Fruit fly (Drosophila melanogaster) whole organism, embryonic: ENCODE results near the gene Ass.
A peak's percentile ranks its signal among the peaks of the same experiment; 100 is the strongest.

Experiments
- CG10321 ChIP-seq: fragments of 200-800 bp; sonication (Bioruptor generic); IDR thresholded peaks from 2 replicates; pipeline ENCODE4 v1.3.6; 2022; ENCODE audit warnings: missing biosample characterization, missing genetic modification characterization
- CG10979 ChIP-seq: fragments of 200-800 bp; sonication (Bioruptor generic); optimal IDR thresholded peaks from 2 replicates; lab custom pipeline; 2018; ENCODE audit warnings: missing biosample characterization, mild to moderate bottlenecking, missing genetic modification characterization, moderate library complexity
- CG11085 ChIP-seq: fragments of 200-800 bp; sonication (Bioruptor generic); IDR thresholded peaks from 2 replicates; pipeline ENCODE4 v1.3.6; 2022; ENCODE audit warnings: missing biosample characterization, missing genetic modification characterization
- CG11247 ChIP-seq: fragments of 200-800 bp; sonication (Bioruptor generic); IDR thresholded peaks from 2 replicates; pipeline ENCODE4 v1.3.6; 2022; ENCODE audit warnings: missing biosample characterization, missing genetic modification characterization
- CG11504 ChIP-seq: fragments of 200-800 bp; sonication (Bioruptor generic); optimal IDR thresholded peaks from 3 replicates; lab custom pipeline; 2019; ENCODE audit warnings: missing biosample characterization, mild to moderate bottlenecking, missing genetic modification characterization, moderate library complexity
- CG11560 ChIP-seq: fragments of 200-800 bp; sonication (Bioruptor generic); IDR thresholded peaks from 3 replicates; pipeline ENCODE4 v1.3.6; 2022; ENCODE audit warnings: missing biosample characterization, missing genetic modification characterization
- CG11696 ChIP-seq: fragments of 200-800 bp; sonication (Bioruptor generic); IDR thresholded peaks from 2 replicates; pipeline ENCODE4 v1.3.6; 2022; ENCODE audit warnings: missing biosample characterization, missing genetic modification characterization
- CG12104 ChIP-seq: fragments of 200-800 bp; sonication (Bioruptor generic); optimal IDR thresholded peaks from 3 replicates; lab custom pipeline; 2016; ENCODE audit warnings: missing biosample characterization, missing genetic modification characterization
- CG12942 ChIP-seq: fragments of 200-800 bp; sonication (Bioruptor generic); optimal IDR thresholded peaks from 3 replicates; lab custom pipeline; 2016; ENCODE audit warnings: missing biosample characterization, missing genetic modification characterization
- CG13894 ChIP-seq: fragments of 200-800 bp; sonication (Bioruptor generic); optimal IDR thresholded peaks from 3 replicates; lab custom pipeline; 2018; ENCODE audit warnings: missing biosample characterization, mild to moderate bottlenecking, missing genetic modification characterization, moderate library complexity
- CG15073 ChIP-seq: fragments of 200-800 bp; sonication (Bioruptor generic); optimal IDR thresholded peaks from 2 replicates; lab custom pipeline; 2016; ENCODE audit warnings: missing biosample characterization, missing genetic modification characterization
- CG15269 ChIP-seq: fragments of 200-800 bp; sonication (Bioruptor generic); optimal IDR thresholded peaks from 2 replicates; lab custom pipeline; 2018; ENCODE audit warnings: missing biosample characterization, mild to moderate bottlenecking, missing genetic modification characterization, moderate library complexity
- CG3065 ChIP-seq: fragments of 200-800 bp; sonication (Bioruptor generic); optimal IDR thresholded peaks from 2 replicates; lab custom pipeline; 2016; ENCODE audit warnings: missing biosample characterization, missing genetic modification characterization
- CG33557 ChIP-seq: fragments of 200-800 bp; sonication (Bioruptor generic); optimal IDR thresholded peaks from 2 replicates; lab custom pipeline; 2019; ENCODE audit warnings: missing biosample characterization, mild to moderate bottlenecking, missing genetic modification characterization, moderate library complexity
- CG3847 ChIP-seq: fragments of 200-800 bp; sonication (Bioruptor generic); IDR thresholded peaks from 2 replicates; pipeline ENCODE4 v1.3.6; 2022; ENCODE audit warnings: missing biosample characterization, missing genetic modification characterization
- CG6254 ChIP-seq: fragments of 200-800 bp; sonication (Bioruptor generic); optimal IDR thresholded peaks from 3 replicates; lab custom pipeline; 2017; ENCODE audit warnings: mild to moderate bottlenecking, missing biosample characterization, missing genetic modification reagents, missing genetic modification characterization
- CG6791 ChIP-seq: fragments of 200-800 bp; sonication (Bioruptor generic); IDR thresholded peaks from 3 replicates; pipeline ENCODE4 v1.3.6; 2022; ENCODE audit warnings: missing biosample characterization, missing genetic modification characterization; ENCODE audit not compliant: partially characterized antibody
- CG9437 ChIP-seq: fragments of 200-800 bp; sonication (Bioruptor generic); optimal IDR thresholded peaks from 2 replicates; lab custom pipeline; 2018; ENCODE audit warnings: missing biosample characterization, mild to moderate bottlenecking, missing genetic modification characterization
- CG9609 ChIP-seq: fragments of 200-800 bp; sonication (Bioruptor generic); optimal IDR thresholded peaks from 3 replicates; lab custom pipeline; 2016; ENCODE audit warnings: missing biosample characterization, missing genetic modification characterization
- D ChIP-seq, 2 experiments: fragments of 200-800 bp in 1 of 2; fragments of >200 bp in 1 of 2; sonication (Bioruptor generic) in 1 of 2; optimal IDR thresholded peaks; 2 replicates in 1 of 2; 3 replicates in 1 of 2; lab custom pipeline; 2017; ENCODE audit warnings: mild to moderate bottlenecking in 1 of 2, missing biosample characterization in 1 of 2, missing genetic modification characterization in 1 of 2, missing genetic modification reagents in 1 of 2
- Dad ChIP-seq: fragments of 200-800 bp; sonication (Bioruptor generic); optimal IDR thresholded peaks from 3 replicates; lab custom pipeline; 2016; ENCODE audit warnings: missing biosample characterization, missing genetic modification characterization
- ERR ChIP-seq: fragments of 200-800 bp; sonication (Bioruptor generic); optimal IDR thresholded peaks from 2 replicates; lab custom pipeline; 2016; ENCODE audit warnings: missing biosample characterization, missing genetic modification characterization
- HLH3B ChIP-seq: fragments of 200-800 bp; sonication (Bioruptor generic); IDR thresholded peaks from 2 replicates; pipeline ENCODE4 v1.3.6; 2022; ENCODE audit warnings: missing biosample characterization, missing genetic modification characterization
- Med ChIP-seq: fragments of 200-800 bp; sonication (Bioruptor generic); peaks from one replicate; lab custom pipeline; 2016; ENCODE audit warnings: missing biosample characterization, missing genetic modification characterization, mild to moderate bottlenecking, inconsistent platforms, moderate library complexity
- NC2α ChIP-seq: fragments of 200-800 bp; sonication (Bioruptor generic); optimal IDR thresholded peaks from 2 replicates; lab custom pipeline; 2016; ENCODE audit warnings: missing biosample characterization, missing genetic modification characterization
- Optix ChIP-seq: fragments of 200-800 bp; sonication (Bioruptor generic); IDR thresholded peaks from 3 replicates; pipeline ENCODE4 v1.3.6; 2022; ENCODE audit warnings: missing biosample characterization, missing genetic modification characterization
- Six4 ChIP-seq: fragments of 200-800 bp; sonication (Bioruptor generic); optimal IDR thresholded peaks from 2 replicates; lab custom pipeline; 2016; ENCODE audit warnings: missing biosample characterization, missing genetic modification characterization
- Sry-β ChIP-seq: fragments of 200-800 bp; sonication (Bioruptor generic); optimal IDR thresholded peaks from 2 replicates; lab custom pipeline; 2018; ENCODE audit warnings: missing biosample characterization, mild to moderate bottlenecking, missing genetic modification characterization, moderate library complexity
- ac ChIP-seq: fragments of 200-800 bp; sonication (Bioruptor generic); optimal IDR thresholded peaks from 3 replicates; lab custom pipeline; 2017; ENCODE audit warnings: missing biosample characterization, mild to moderate bottlenecking, missing genetic modification characterization
- ci ChIP-seq: fragments of 200-800 bp; sonication (Bioruptor generic); IDR thresholded peaks from 3 replicates; pipeline ENCODE4 v1.3.6; 2022; ENCODE audit warnings: missing biosample characterization, missing genetic modification characterization
- crp ChIP-seq, 2 experiments: fragments of 200-800 bp; sonication (Bioruptor generic); optimal IDR thresholded peaks; 2 replicates in 1 of 2; 3 replicates in 1 of 2; lab custom pipeline; 2017; ENCODE audit warnings: missing biosample characterization in 2 of 2, missing genetic modification characterization in 2 of 2, mild to moderate bottlenecking in 1 of 2, moderate library complexity in 1 of 2
- dan ChIP-seq: fragments of 200-800 bp; sonication (Bioruptor generic); IDR thresholded peaks from 2 replicates; pipeline ENCODE4 v1.3.6; 2022; ENCODE audit warnings: missing biosample characterization, missing genetic modification characterization
- dmrt11E ChIP-seq: fragments of 200-800 bp; sonication (Bioruptor generic); optimal IDR thresholded peaks from 3 replicates; lab custom pipeline; 2018; ENCODE audit warnings: missing biosample characterization, mild to moderate bottlenecking, missing genetic modification characterization, moderate library complexity
- dysf ChIP-seq: fragments of 200-800 bp; sonication (Bioruptor generic); IDR thresholded peaks from 3 replicates; pipeline ENCODE4 v1.3.6; 2022; ENCODE audit warnings: missing biosample characterization, missing genetic modification characterization
- emc ChIP-seq: fragments of 200-800 bp; sonication (Bioruptor generic); optimal IDR thresholded peaks from 2 replicates; lab custom pipeline; 2016; ENCODE audit warnings: missing biosample characterization, missing genetic modification characterization
- en ChIP-seq: fragments of 200-800 bp; sonication (Bioruptor generic); optimal IDR thresholded peaks from 2 replicates; lab custom pipeline; 2016; ENCODE audit warnings: missing biosample characterization, missing genetic modification characterization
- gcm2 ChIP-seq: fragments of 200-800 bp; sonication (Bioruptor generic); optimal IDR thresholded peaks from 2 replicates; lab custom pipeline; 2016; ENCODE audit warnings: missing biosample characterization, missing genetic modification characterization
- gem ChIP-seq: fragments of 200-800 bp; sonication (Bioruptor generic); optimal IDR thresholded peaks from 2 replicates; lab custom pipeline; 2019; ENCODE audit warnings: missing biosample characterization, mild to moderate bottlenecking, missing genetic modification characterization, moderate library complexity
- kay ChIP-seq: fragments of 200-800 bp; sonication (Bioruptor generic); optimal IDR thresholded peaks from 2 replicates; lab custom pipeline; 2016; ENCODE audit warnings: missing biosample characterization, missing genetic modification characterization
- lmd ChIP-seq: fragments of 200-800 bp; sonication (Bioruptor generic); IDR thresholded peaks from 2 replicates; pipeline ENCODE4 v1.3.6; 2022; ENCODE audit warnings: missing biosample characterization, missing genetic modification characterization
- lola ChIP-seq, 3 experiments: fragments of >200 bp in 2 of 3; fragments of 200-800 bp in 1 of 3; sonication (Bioruptor generic) in 1 of 3; optimal IDR thresholded peaks; 2 replicates each; lab custom pipeline; 2017 to 2019; ENCODE audit warnings: missing biosample characterization in 3 of 3, missing genetic modification characterization in 3 of 3, mild to moderate bottlenecking in 1 of 3, moderate library complexity in 1 of 3
- mam ChIP-seq: fragments of 200-800 bp; sonication (Bioruptor generic); optimal IDR thresholded peaks from 3 replicates; lab custom pipeline; 2016; ENCODE audit warnings: missing biosample characterization, missing genetic modification characterization
- oc ChIP-seq: fragments of 200-800 bp; sonication (Bioruptor generic); optimal IDR thresholded peaks from 2 replicates; lab custom pipeline; 2018; ENCODE audit warnings: missing biosample characterization, mild to moderate bottlenecking, missing genetic modification characterization, moderate library complexity
- phol ChIP-seq: fragments of 200-800 bp; sonication (Bioruptor generic); optimal IDR thresholded peaks from 3 replicates; lab custom pipeline; 2018; ENCODE audit warnings: missing biosample characterization, mild to moderate bottlenecking, missing genetic modification characterization, moderate library complexity
- ro ChIP-seq: fragments of 200-800 bp; sonication (Bioruptor generic); IDR thresholded peaks from 2 replicates; pipeline ENCODE4 v1.3.6; 2022; ENCODE audit warnings: missing biosample characterization, missing genetic modification characterization
- run ChIP-seq: fragments of 200-800 bp; sonication (Bioruptor generic); optimal IDR thresholded peaks from 3 replicates; lab custom pipeline; 2018; ENCODE audit warnings: missing biosample characterization, mild to moderate bottlenecking, missing genetic modification characterization
- scrt ChIP-seq: fragments of 200-800 bp; sonication (Bioruptor generic); optimal IDR thresholded peaks from 2 replicates; lab custom pipeline; 2018; ENCODE audit warnings: missing biosample characterization, mild to moderate bottlenecking, missing genetic modification characterization, moderate library complexity
- sens ChIP-seq: fragments of 200-800 bp; sonication (Bioruptor generic); peaks from one replicate; lab custom pipeline; 2016; ENCODE audit warnings: missing biosample characterization, missing genetic modification characterization
- slbo ChIP-seq: fragments of 200-800 bp; sonication (Bioruptor generic); IDR thresholded peaks from 2 replicates; pipeline ENCODE4 v1.3.6; 2022; ENCODE audit warnings: missing biosample characterization, missing genetic modification characterization
- tin ChIP-seq: fragments of 200-800 bp; sonication (Bioruptor generic); optimal IDR thresholded peaks from 3 replicates; lab custom pipeline; 2016; ENCODE audit warnings: missing biosample characterization, missing genetic modification characterization
- trem ChIP-seq: fragments of 200-800 bp; optimal IDR thresholded peaks from 3 replicates; lab custom pipeline; 2019; ENCODE audit warnings: missing biosample characterization, mild to moderate bottlenecking, missing genetic modification characterization, moderate library complexity
- vfl ChIP-seq: fragments of 200-800 bp; sonication (Bioruptor generic); optimal IDR thresholded peaks from 2 replicates; lab custom pipeline; 2016; ENCODE audit warnings: missing biosample characterization, missing genetic modification characterization

The Ass gene

dm6 chr3R:6674548-6674947 is 30.3 kb upstream of the Ass start (continued):
- TF ChIP-seq CG15073 (GFP tag; lab: Kevin White, UChicago) (no peak), mam (GFP tag; lab: Kevin White, UChicago) (no peak), CG11504 (tag; lab: Kevin White, UChicago) (no peak), ac (GFP tag; lab: Kevin White, UChicago) (no peak), CG9437 (GFP tag; lab: Kevin White, UChicago) (no peak), CG10979 (tag; lab: Kevin White, UChicago) (peak; percentile 69), Dad (GFP tag; lab: Kevin White, UChicago) (no peak), oc (tag; lab: Kevin White, UChicago) (no peak), Six4 (GFP tag; lab: Kevin White, UChicago) (peak; percentile 9), HLH3B (GFP tag; lab: Robert Waterston, UW) (no peak), slbo (no peak), trem (peak; percentile 23), CG13894 (no peak), CG6791 (GFP tag; lab: Robert Waterston, UW) (no peak), phol (tag; lab: Kevin White, UChicago) (peak; percentile 55), CG11560 (tag; lab: Robert Waterston, UW) (no peak), dysf (GFP tag; lab: Robert Waterston, UW) (0 out of 3 replicates have a peak, but pooled peaks have one; percentile 11), gcm2 (GFP tag; lab: Kevin White, UChicago) (no peak), CG15269 (tag; lab: Kevin White, UChicago) (no peak), en (GFP tag; lab: Kevin White, UChicago) (no peak), ci (GFP tag; lab: Robert Waterston, UW) (no peak), CG12942 (no peak), gem (tag; lab: Kevin White, UChicago) (peak; percentile 62), Optix (GFP tag; lab: Robert Waterston, UW) (no peak), dan (GFP tag; lab: Robert Waterston, UW) (no peak), lmd (GFP tag; lab: Robert Waterston, UW) (no peak), crp (GFP tag; optimal IDR thresholded peaks at IDR 0.05; lab: Kevin White, UChicago) (no peak), NC2α (no peak), kay (no peak), CG3065 (no peak), CG33557 (GFP tag; lab: Kevin White, UChicago) (peak; percentile 1), run (no peak), ro (no peak), scrt (GFP tag; lab: Kevin White, UChicago) (no peak), CG11085 (GFP tag; lab: Robert Waterston, UW) (no peak), CG6254 (GFP tag; lab: Kevin White, UChicago) (peak; percentile 6), sens (peak; percentile 79), vfl (GFP tag; lab: Kevin White, UChicago) (no peak), CG11247 (GFP tag; lab: Robert Waterston, UW) (no peak), CG9609 (GFP tag; lab: Kevin White, UChicago) (no peak), tin (GFP tag; lab: Kevin White, UChicago) (peak; percentile 4), Med (peak; percentile 51), CG3847 (GFP tag; lab: Robert Waterston, UW) (no peak), dmrt11E (tag; lab: Kevin White, UChicago) (peak; percentile 71), ERR (GFP tag; lab: Kevin White, UChicago) (no peak), CG11696 (GFP tag; lab: Robert Waterston, UW) (no peak), D (optimal IDR thresholded peaks at IDR 0.05; lab: Kevin White, UChicago) (no peak), D (GFP tag; optimal IDR thresholded peaks at IDR 0.05; lab: Kevin White, UChicago) (peak; percentile 30), lola (GFP tag; optimal IDR thresholded peaks at IDR 0.05; lab: Kevin White, UChicago) (peak in 1 of 3 experiments; percentile 64), emc (GFP tag; lab: Kevin White, UChicago) (no peak), Sry-β (no peak), CG12104 (GFP tag; lab: Kevin White, UChicago) (no peak), CG10321 (GFP tag; lab: Robert Waterston, UW) (no peak)
